Worm (Caenorhabditis elegans) whole organism, L4/young adult: ENCODE results near the gene mtm-5.

ENCODE experiments used
- W03F9.2 ChIP-seq: fragments of 150-350 bp; optimal IDR thresholded peaks from 2 replicates; lab custom pipeline; 2014; ENCODE audit warnings: missing biosample characterization, missing genetic modification characterization
- him-1 ChIP-seq: sonication (generic microtip); optimal IDR thresholded peaks from 2 replicates; lab custom pipeline; 2016; ENCODE audit warnings: missing genotype, missing genetic modification reagents, missing genetic modification characterization, missing compliant biosample characterization

DNA sequence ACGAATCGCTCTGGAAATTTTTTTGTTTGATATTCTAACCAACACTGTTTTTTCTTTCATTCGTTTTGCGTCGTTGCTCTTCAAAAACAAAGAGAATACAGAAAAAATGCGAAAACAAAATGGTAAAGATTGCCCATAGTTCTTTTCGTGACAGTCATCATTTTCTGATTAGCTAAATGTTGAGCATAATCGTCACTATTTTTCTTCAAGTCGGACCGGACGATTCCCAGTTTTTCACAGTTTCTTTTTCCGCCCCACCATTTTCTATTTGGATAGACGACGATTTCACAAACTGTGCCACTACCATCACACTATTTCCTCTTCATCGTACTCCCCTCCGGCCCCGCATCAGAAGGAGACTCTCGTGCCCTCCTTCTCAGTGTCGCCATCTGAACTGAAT is 20.4 kb upstream of the mtm-5 start:
- no peak for TF ChIP-seq W03F9.2
- no peak for TF ChIP-seq him-1 (tag; lab: Kevin White, UChicago)
